Worm (Caenorhabditis elegans) whole organism, dauer: Measurements from ENCODE around the gene T19D7.7.

Experiments used
- unc-62 ChIP-seq: sonication (generic microtip); optimal IDR thresholded peaks from 2 replicates; lab custom pipeline; 2017; ENCODE audit warnings: missing biosample characterization, missing genetic modification reagents, missing genetic modification characterization

T19D7.7 gene

DNA sequence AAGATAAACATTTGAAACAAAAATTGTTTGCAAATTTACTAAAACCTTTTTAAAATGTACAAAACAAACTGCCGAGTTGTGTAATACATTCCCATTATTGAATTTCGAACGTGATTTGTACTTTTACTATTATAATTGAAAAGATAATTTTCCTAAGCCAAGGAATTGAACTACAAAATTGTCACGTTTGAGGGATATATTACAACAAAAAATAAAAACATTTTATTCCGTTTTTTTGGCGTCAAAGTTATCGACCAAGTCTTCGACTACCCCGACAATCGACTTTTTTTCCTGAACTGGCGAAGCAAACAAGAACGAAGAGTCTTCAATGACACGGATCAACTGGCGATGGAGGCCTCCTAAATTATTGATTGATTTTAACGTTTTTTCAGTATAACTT is at the start of gene T19D7.7:
Gene T19D7.7 (minus strand): TSS at position 101 of the 400 bp plus-strand sequence.
- TF ChIP-seq unc-62 (GFP tag; lab: Kevin White, UChicago) = no peak

DNA sequence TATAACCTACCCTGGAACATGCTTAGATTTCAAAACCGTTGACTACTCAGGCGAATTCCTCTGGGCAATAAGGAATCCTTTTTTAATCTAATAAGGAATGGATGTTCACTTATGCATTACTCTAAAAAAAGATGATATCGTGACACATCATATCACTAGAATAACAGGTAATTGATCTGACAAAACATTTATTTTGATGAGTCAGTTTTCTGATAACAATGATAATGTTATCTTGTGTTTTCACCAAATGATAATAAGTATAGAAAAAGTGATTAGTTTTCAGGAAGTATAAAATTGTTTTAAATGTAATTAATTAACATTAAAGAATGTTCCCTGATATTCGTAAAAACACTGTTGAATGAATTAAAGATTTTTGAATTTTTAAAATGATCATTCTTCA is 48.2 kb upstream of the T19D7.7 start:
- TF ChIP-seq unc-62 (GFP tag; lab: Kevin White, UChicago) = no peak

DNA sequence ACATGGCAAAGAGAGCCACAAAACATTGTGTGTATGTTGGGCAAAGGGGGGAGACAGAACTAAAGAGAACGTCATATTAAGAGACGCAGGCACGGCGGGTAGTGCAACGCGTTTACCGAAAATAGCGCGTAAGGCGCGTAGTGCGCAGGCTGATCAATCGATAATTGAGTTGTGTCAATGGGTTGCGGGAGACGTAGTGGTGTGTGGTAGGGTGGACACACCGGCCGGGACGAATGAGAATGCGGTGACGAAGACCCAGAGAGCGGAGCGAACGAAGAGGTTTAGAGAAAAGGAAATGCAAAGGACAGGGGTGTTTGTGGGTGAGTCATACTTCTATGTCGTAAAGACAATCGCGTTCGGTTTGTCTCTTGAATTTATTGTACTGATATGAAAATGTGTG is 46.9 kb upstream of the T19D7.7 start:
- TF ChIP-seq unc-62 (GFP tag; lab: Kevin White, UChicago) = no peak

- TF ChIP-seq unc-62 (GFP tag; lab: Kevin White, UChicago) = no peak
These were observed 45.5 kb upstream of the T19D7.7 start for ce11 chrX:726295-726694.

DNA sequence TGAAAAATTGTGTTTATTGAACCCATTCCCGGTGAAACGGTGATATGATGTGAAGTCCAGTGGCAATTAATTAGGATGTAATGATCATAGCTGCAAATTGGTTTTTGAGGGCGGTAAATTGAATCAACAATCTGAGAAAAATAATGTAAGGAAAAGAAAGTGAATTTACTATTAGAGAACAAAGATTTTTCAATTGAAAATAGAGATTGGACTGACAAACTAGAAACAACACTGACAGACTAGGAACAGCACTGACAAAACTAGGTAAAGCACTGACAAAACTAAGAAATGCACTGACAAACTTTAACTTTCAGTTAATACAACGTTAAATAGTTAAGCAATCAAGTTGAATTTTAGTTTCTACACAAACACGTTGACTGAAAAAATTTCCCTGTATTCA is 45.0 kb upstream of the T19D7.7 start, which contains the start of gene sli-1:
Gene sli-1 (minus strand): TSS at position 101 of the 400 bp plus-strand sequence.
- TF ChIP-seq unc-62 (GFP tag; lab: Kevin White, UChicago) = no peak

DNA sequence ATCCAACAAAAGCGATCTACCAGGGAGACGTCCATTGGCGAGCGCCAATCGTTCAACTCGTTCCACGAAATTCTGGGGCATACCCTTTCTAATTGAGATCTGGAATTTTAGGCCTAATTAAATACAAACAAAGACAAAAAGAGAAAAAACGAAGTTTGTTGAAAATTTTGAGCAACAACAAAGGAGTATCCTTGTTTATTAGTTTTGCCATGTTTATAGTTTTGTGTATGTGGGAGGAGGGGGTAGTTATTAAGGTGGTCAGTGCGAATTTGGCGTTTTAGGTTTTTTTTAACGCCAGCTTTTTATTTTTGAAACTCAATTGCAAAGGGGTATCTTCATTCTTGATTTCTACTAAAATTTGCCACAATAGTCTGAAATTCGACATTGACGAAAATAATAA is 33.6 kb upstream of the T19D7.7 start, which contains the start of gene irk-2:
Gene irk-2 (minus strand): TSS at position 101 of the 400 bp plus-strand sequence.
- no peak for TF ChIP-seq unc-62 (GFP tag; lab: Kevin White, UChicago)

ce11 chrX:706490-706889 is 25.7 kb upstream of the T19D7.7 start, which contains the start of gene M02A10.1:
TSS of gene M02A10.1 (plus strand) at chrX:706790.
- no peak for TF ChIP-seq unc-62 (GFP tag; lab: Kevin White, UChicago)

- TF ChIP-seq unc-62 (GFP tag; lab: Kevin White, UChicago) = no peak
These were observed 15.4 kb upstream of the T19D7.7 start for ce11 chrX:696253-696652.

DNA sequence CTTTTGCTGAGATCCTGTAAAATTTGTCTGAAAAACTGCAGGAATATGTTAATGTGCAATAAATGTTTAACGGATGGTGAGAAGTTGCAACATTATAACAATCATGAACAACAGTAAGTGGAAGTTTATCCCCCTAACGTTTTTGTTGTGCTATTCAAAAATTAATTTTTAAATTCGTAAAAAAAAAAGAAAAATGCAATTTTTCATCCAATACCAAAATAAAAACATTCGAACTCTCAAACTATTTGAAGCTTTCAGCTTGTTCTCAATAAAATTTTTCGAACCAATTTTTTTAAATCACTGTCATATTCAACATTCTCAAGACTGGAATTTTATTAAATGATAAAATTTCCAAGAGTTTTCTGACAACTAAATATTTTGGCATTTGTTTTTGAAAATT is 10.8 kb upstream of the T19D7.7 start, which contains the start of gene ncam-1:
Gene ncam-1 (plus strand): TSS at position 301 of the 400 bp plus-strand sequence.
- no peak for TF ChIP-seq unc-62 (GFP tag; lab: Kevin White, UChicago)

DNA sequence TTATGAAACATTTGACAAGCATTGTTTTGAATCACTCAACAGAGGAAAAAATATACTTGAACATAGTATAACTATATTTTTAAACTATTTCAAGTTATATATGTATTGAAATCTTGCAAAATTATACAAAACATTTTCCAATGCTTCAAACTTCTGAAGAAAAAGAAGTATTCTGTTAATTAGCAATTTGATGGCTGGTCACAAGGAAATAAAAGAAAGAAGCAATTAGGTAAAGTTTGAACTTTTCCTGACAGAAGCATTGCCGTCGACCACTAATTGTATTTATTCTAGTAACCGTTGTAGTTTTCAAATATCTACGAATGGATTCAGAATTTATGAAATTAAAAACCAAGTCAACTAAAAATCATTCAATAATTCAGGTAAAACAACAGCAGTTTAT is 7.8 kb upstream of the T19D7.7 start:
- no peak for TF ChIP-seq unc-62 (GFP tag; lab: Kevin White, UChicago)

DNA sequence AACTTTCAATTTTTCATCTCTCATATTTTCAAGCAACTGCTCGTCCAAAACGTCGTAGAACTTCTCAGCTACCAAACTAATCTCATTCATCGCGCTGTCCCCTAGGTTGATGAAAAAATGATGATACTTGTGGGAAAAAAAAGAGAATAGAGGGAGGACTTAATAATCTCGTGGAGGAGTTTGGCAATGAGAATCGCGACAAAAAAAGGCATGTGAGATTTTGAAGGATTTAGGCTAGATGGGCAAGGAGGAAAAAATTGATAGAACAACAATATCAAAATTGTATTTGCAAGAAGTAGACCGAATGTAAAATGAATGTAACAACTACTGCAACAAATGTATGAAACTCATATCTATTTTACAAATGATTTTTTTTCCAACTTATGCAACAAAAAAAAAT is 1.9 kb upstream of the T19D7.7 start, which contains the start of gene Y9C12A.1:
Gene Y9C12A.1 (minus strand): TSS at position 101 of the 400 bp plus-strand sequence.
- no peak for TF ChIP-seq unc-62 (GFP tag; lab: Kevin White, UChicago)

ce11 chrX:681413-681812 is 593 bp upstream of the T19D7.7 start:
- no peak for TF ChIP-seq unc-62 (GFP tag; lab: Kevin White, UChicago)

ce11 chrX:671807-672206 is 9.0 kb downstream of the T19D7.7 start, which contains the start of gene lgc-32:
TSS of gene lgc-32 (plus strand) at chrX:672107.
- TF ChIP-seq unc-62 (GFP tag; lab: Kevin White, UChicago) = no peak

DNA sequence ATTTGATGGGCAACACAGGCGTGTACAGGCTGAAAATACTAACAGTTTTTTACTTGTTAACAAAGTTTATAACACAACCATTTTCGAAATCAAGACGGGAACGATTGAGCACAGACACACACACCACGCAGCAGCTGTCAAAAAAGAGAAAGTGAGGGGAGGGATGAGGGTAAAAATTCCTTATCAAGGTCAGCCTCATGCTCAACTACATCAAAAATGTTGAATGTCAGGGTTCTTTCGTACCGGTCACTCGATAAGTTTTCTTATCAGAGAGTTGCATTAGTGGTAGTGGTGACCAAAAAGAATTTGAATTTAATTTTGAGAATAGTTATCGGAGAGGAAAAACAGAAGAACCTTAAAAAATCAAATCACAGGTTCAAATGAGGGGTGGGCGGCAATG is 10.2 kb downstream of the T19D7.7 start, which contains the start of gene T19D7.6:
Gene T19D7.6 (minus strand): TSS at position 198 of the 400 bp plus-strand sequence.
- no peak for TF ChIP-seq unc-62 (GFP tag; lab: Kevin White, UChicago)

ce11 chrX:666125-666524 is 14.7 kb downstream of the T19D7.7 start, which contains the start of gene T19D7.5:
TSS of gene T19D7.5 (minus strand) at chrX:666225.
- no peak for TF ChIP-seq unc-62 (GFP tag; lab: Kevin White, UChicago)

ce11 chrX:661727-662330 is 19.0 kb downstream of the T19D7.7 start, which contains the start of gene rund-1:
TSS of gene rund-1 (minus strand) at chrX:661777.
- no peak for TF ChIP-seq unc-62 (GFP tag; lab: Kevin White, UChicago)

DNA sequence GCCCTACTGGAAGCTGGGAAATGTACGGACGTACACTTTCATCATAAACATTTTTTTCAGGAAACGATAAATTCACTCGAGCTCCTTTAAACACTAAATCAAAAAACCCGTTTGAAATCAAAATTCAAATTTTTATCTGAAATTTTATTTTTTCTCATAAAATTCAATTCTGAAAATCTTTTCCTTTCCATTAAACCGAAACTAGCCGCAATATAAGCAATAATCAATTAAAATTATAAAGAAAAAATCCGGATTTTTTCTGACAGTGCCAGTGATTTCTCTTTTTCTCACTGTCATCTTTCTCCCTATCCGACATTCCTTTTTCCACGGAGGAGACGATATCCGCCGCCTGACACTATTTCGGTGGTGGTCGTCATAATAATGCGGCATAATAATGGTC is 24.9 kb downstream of the T19D7.7 start, which contains the start of gene lpr-7:
Gene lpr-7 (plus strand): TSS at position 301 of the 400 bp plus-strand sequence.
- TF ChIP-seq unc-62 (GFP tag; lab: Kevin White, UChicago) = no peak
